Fruit fly (Drosophila melanogaster): Measurements from ENCODE around the gene CG2614.

CG2614 gene

dm6 chr2L:20645394-20645869 lies 10.8 kb upstream of the CG2614 start, which contains the start of the genes phr6-4 and CG2608:
Gene phr6-4, minus strand, starts transcription at chr2L:20645791.
Gene CG2608, plus strand, starts transcription at chr2L:20645822.
- TF ChIP-seq CG4496 (GFP tag; IDR thresholded peaks at IDR 0.05), result peak; percentile 89
- no peak for TF ChIP-seq CG13204 (GFP tag; optimal IDR thresholded peaks at IDR 0.05)
- peak; percentile 88 for TF ChIP-seq CG32121 (GFP tag; IDR thresholded peaks at IDR 0.05)
- TF ChIP-seq CG14655 (GFP tag; optimal IDR thresholded peaks at IDR 0.05), result peak; percentile 96
- TF ChIP-seq CG12605 (GFP tag; IDR thresholded peaks at IDR 0.05), result peak; percentile 83
- TF ChIP-seq CG8159 (tag; optimal IDR thresholded peaks at IDR 0.05), result peak; percentile 96
- peak; percentile 15 for TF ChIP-seq EcR (GFP tag; optimal IDR thresholded peaks at IDR 0.05)
- peak; percentile 94 for TF ChIP-seq Pif1A (GFP tag; optimal IDR thresholded peaks at IDR 0.05)
- peak; percentile 96 for TF ChIP-seq CG9948 (tag; optimal IDR thresholded peaks at IDR 0.05)
- peak; percentile 94 for TF ChIP-seq CG17806 (tag; optimal IDR thresholded peaks at IDR 0.05)
- TF ChIP-seq CG8301 (tag; optimal IDR thresholded peaks at IDR 0.05), result peak; percentile 95
- peak; percentile 83 for TF ChIP-seq Ets98B (GFP tag; IDR thresholded peaks at IDR 0.05)
- TF ChIP-seq D1 (tag; optimal IDR thresholded peaks at IDR 0.05), result peak; percentile 92
- peak; percentile 95 for TF ChIP-seq CG15710 (tag; optimal IDR thresholded peaks at IDR 0.05)
- peak; percentile 95 for TF ChIP-seq CG34367 (tag; optimal IDR thresholded peaks at IDR 0.05)
- peak; percentile 84 for TF ChIP-seq gl (tag; optimal IDR thresholded peaks at IDR 0.05)
- TF ChIP-seq Snoo (tag; optimal IDR thresholded peaks at IDR 0.05), result peak; percentile 91
- TF ChIP-seq fd96Ca (GFP tag; IDR thresholded peaks at IDR 0.05), result peak; percentile 66; the same call in 1 of the 3 replicates
- TF ChIP-seq rn (GFP tag; IDR thresholded peaks at IDR 0.05), result peak; percentile 83
- TF ChIP-seq Pif1B (GFP tag; optimal IDR thresholded peaks at IDR 0.05), result peak; percentile 91
- TF ChIP-seq CG10348 (GFP tag; IDR thresholded peaks at IDR 0.05), result no peak

DNA sequence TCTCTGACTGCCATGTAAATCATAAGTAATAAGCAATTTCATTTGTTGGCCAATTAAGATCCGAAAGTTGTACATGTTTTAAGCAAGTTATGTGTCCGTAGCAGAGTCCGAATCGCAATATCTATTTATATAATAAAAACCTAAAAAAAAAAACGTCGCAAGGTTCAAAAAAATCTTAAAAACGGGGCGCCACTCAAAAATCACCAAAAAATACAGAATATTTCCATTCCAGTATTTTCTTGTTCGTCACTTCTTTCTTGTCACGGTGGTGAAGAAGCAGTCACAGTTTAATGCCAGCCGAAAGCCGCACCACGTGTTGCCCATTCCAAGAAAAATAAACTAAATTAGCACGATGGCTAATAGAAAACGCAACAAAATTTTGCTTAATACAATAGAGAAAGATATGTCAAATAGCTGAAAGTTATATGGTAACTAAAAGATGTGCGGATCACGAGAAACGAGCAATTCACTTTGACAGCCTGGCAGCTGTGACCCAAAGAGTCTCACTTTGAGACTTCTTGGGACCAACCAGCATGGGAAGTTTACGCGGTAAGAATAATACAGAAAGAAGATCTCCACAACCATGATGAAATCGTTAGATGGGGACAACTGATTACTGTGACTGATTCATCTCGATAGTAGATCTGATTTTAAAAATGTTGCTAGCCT lies 8.9 kb upstream of the CG2614 start:
- TF ChIP-seq CG8159 (tag; optimal IDR thresholded peaks at IDR 0.05), result no peak
- no peak for TF ChIP-seq CG13204 (GFP tag; optimal IDR thresholded peaks at IDR 0.05)
- TF ChIP-seq CG4496 (GFP tag; IDR thresholded peaks at IDR 0.05), result no peak
- no peak for TF ChIP-seq CG14655 (GFP tag; optimal IDR thresholded peaks at IDR 0.05)
- no peak for TF ChIP-seq EcR (GFP tag; optimal IDR thresholded peaks at IDR 0.05)
- TF ChIP-seq D1 (tag; optimal IDR thresholded peaks at IDR 0.05), result no peak
- no peak for TF ChIP-seq Ets98B (GFP tag; IDR thresholded peaks at IDR 0.05)
- no peak for TF ChIP-seq CG17806 (tag; optimal IDR thresholded peaks at IDR 0.05)
- no peak for TF ChIP-seq Pif1A (GFP tag; optimal IDR thresholded peaks at IDR 0.05)
- TF ChIP-seq Snoo (tag; optimal IDR thresholded peaks at IDR 0.05), result no peak
- no peak for TF ChIP-seq CG15710 (tag; optimal IDR thresholded peaks at IDR 0.05)
- TF ChIP-seq fd96Ca (GFP tag; IDR thresholded peaks at IDR 0.05), result no peak

DNA sequence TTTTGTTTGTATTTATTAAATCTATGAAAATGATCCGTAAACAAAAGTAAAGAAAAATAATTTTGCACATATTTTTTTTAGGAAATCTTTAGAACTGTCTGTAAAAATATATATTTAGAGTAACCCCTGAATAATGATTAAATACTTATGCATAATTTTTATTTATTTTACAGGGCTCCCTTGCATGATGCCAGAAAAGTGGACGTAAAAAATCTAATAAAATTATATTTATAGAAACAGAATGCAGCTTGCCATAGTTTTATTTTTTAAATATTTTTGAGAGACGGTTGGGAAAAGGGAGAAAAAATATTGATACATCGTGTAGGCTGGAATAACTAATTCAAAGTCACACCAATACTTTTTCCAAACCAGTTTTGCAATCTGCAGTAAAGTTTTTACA lies 7.6 kb upstream of the CG2614 start, which contains the start of gene CG18810:
TSS of gene CG18810 (plus strand) at position 301 of the 400 bp plus-strand sequence.
- no peak for TF ChIP-seq CG13204 (GFP tag; optimal IDR thresholded peaks at IDR 0.05)
- no peak for TF ChIP-seq CG10348 (GFP tag; IDR thresholded peaks at IDR 0.05)
- TF ChIP-seq Ets98B (GFP tag; IDR thresholded peaks at IDR 0.05), result no peak
- TF ChIP-seq CG4496 (GFP tag; IDR thresholded peaks at IDR 0.05), result no peak
- TF ChIP-seq CG34367 (tag; optimal IDR thresholded peaks at IDR 0.05), result no peak
- TF ChIP-seq fd96Ca (GFP tag; IDR thresholded peaks at IDR 0.05), result no peak
- no peak for TF ChIP-seq CG15710 (tag; optimal IDR thresholded peaks at IDR 0.05)
- TF ChIP-seq CG8301 (tag; optimal IDR thresholded peaks at IDR 0.05), result no peak
- TF ChIP-seq gl (tag; optimal IDR thresholded peaks at IDR 0.05), result no peak
- TF ChIP-seq Pif1A (GFP tag; optimal IDR thresholded peaks at IDR 0.05), result no peak
- no peak for TF ChIP-seq CG12605 (GFP tag; IDR thresholded peaks at IDR 0.05)
- TF ChIP-seq rn (GFP tag; IDR thresholded peaks at IDR 0.05), result no peak
- no peak for TF ChIP-seq CG17806 (tag; optimal IDR thresholded peaks at IDR 0.05)

DNA sequence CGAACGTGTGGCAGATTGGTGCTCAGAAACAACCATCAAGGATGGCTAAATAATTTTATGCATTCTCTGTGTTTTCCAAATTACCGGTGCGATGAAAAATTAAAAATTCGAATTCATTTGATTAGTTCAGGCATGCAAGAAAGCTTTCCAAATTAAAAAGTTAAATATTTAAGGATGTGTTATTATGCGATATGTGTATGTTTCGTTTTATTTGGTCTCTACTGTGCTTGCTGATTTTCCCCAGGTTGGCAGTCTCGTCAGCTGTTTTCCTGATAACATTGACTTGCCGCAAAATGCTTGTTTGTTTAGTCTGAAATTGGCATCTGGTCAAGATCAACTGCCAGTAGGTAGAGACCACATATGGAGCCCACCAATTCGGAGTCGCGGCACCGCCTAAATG lies 6.3 kb upstream of the CG2614 start, which contains the start of gene CG2611:
TSS of gene CG2611 (plus strand) at position 299 of the 400 bp plus-strand sequence.
- TF ChIP-seq CG34367 (tag; optimal IDR thresholded peaks at IDR 0.05) (no peak), CG4496 (GFP tag; IDR thresholded peaks at IDR 0.05) (no peak), Pif1A (GFP tag; optimal IDR thresholded peaks at IDR 0.05) (no peak), CG15710 (tag; optimal IDR thresholded peaks at IDR 0.05) (peak; percentile 41), Pif1B (GFP tag; optimal IDR thresholded peaks at IDR 0.05) (no peak), fd96Ca (GFP tag; IDR thresholded peaks at IDR 0.05) (no peak), rn (GFP tag; IDR thresholded peaks at IDR 0.05) (no peak), Snoo (tag; optimal IDR thresholded peaks at IDR 0.05) (peak; percentile 45), CG14655 (GFP tag; optimal IDR thresholded peaks at IDR 0.05) (no peak), CG8159 (tag; optimal IDR thresholded peaks at IDR 0.05) (no peak), CG8301 (tag; optimal IDR thresholded peaks at IDR 0.05) (no peak), CG32121 (GFP tag; IDR thresholded peaks at IDR 0.05) (no peak; the same call in 1 of the 2 replicates), CG17806 (tag; optimal IDR thresholded peaks at IDR 0.05) (peak; percentile 39), CG13204 (GFP tag; optimal IDR thresholded peaks at IDR 0.05) (no peak), D1 (tag; optimal IDR thresholded peaks at IDR 0.05) (no peak), CG12605 (GFP tag; IDR thresholded peaks at IDR 0.05) (0 out of 2 replicates have a peak, but pooled peaks have one; percentile 11), CG9948 (tag; optimal IDR thresholded peaks at IDR 0.05) (no peak), Ets98B (GFP tag; IDR thresholded peaks at IDR 0.05) (peak; percentile 28; the same call in 1 of the 2 replicates), gl (tag; optimal IDR thresholded peaks at IDR 0.05) (no peak), EcR (GFP tag; optimal IDR thresholded peaks at IDR 0.05) (no peak), CG10348 (GFP tag; IDR thresholded peaks at IDR 0.05) (no peak)

dm6 chr2L:20661071-20661470 lies 4.8 kb downstream of the CG2614 start:
- TF ChIP-seq CG9948 (tag; optimal IDR thresholded peaks at IDR 0.05) (no peak), Ets98B (GFP tag; IDR thresholded peaks at IDR 0.05) (peak; percentile 28; the same call in 1 of the 2 replicates), CG12605 (GFP tag; IDR thresholded peaks at IDR 0.05) (no peak), CG4496 (GFP tag; IDR thresholded peaks at IDR 0.05) (peak; percentile 36; the same call in 1 of the 3 replicates)

Data from whole organism, pupa.